Worm (Caenorhabditis elegans) whole organism, late embryonic: ENCODE measurements around the gene tig-2.

Source experiments
- F13H6.1 ChIP-seq: sonication (generic microtip); optimal IDR thresholded peaks from 2 replicates; lab custom pipeline; 2016; ENCODE audit warnings: missing genetic modification characterization, missing compliant biosample characterization
- K02D7.2 ChIP-seq: sonication (generic microtip); optimal IDR thresholded peaks from 2 replicates; lab custom pipeline; 2017; ENCODE audit warnings: mild to moderate bottlenecking, missing genetic modification characterization, missing compliant biosample characterization
- T23F11.4 ChIP-seq: fragments of 200-800 bp; sonication (Bioruptor generic); optimal IDR thresholded peaks from 2 replicates; lab custom pipeline; 2018; ENCODE audit warnings: mild to moderate bottlenecking, missing genetic modification characterization, missing compliant biosample characterization
- Y22D7AL.16 ChIP-seq: sonication (generic microtip); optimal IDR thresholded peaks from 2 replicates; lab custom pipeline; 2016; ENCODE audit warnings: missing genetic modification characterization, missing compliant biosample characterization
- ahr-1 ChIP-seq: sonication (generic microtip); optimal IDR thresholded peaks from 2 replicates; lab custom pipeline; 2016; ENCODE audit warnings: missing genetic modification characterization, missing compliant biosample characterization
- ceh-14 ChIP-seq: sonication (generic microtip); optimal IDR thresholded peaks from 2 replicates; lab custom pipeline; 2016; ENCODE audit warnings: missing genotype, missing genetic modification characterization, missing compliant biosample characterization
- ceh-18 ChIP-seq: sonication (generic microtip); optimal IDR thresholded peaks from 2 replicates; lab custom pipeline; 2016; ENCODE audit warnings: missing genetic modification characterization, missing compliant biosample characterization
- ceh-24 ChIP-seq: sonication (generic microtip); optimal IDR thresholded peaks from 2 replicates; lab custom pipeline; 2016; ENCODE audit warnings: mild to moderate bottlenecking, missing genetic modification characterization, missing compliant biosample characterization
- ceh-34 ChIP-seq: sonication (generic microtip); optimal IDR thresholded peaks from 2 replicates; lab custom pipeline; 2016; ENCODE audit warnings: mild to moderate bottlenecking, missing genetic modification characterization, missing compliant biosample characterization
- ceh-48 ChIP-seq: sonication (generic microtip); optimal IDR thresholded peaks from 2 replicates; lab custom pipeline; 2016; ENCODE audit warnings: missing genetic modification characterization, inconsistent platforms, missing compliant biosample characterization
- ceh-9 ChIP-seq: sonication (generic microtip); optimal IDR thresholded peaks from 2 replicates; lab custom pipeline; 2016; ENCODE audit warnings: mild to moderate bottlenecking, missing genetic modification characterization, inconsistent platforms, missing compliant biosample characterization
- elt-2 ChIP-seq: sonication (generic microtip); optimal IDR thresholded peaks from 2 replicates; lab custom pipeline; 2016; ENCODE audit warnings: missing genetic modification reagents, missing genetic modification characterization, missing compliant biosample characterization
- ets-4 ChIP-seq: sonication (generic microtip); optimal IDR thresholded peaks from 2 replicates; lab custom pipeline; 2016; ENCODE audit warnings: missing genetic modification characterization, missing compliant biosample characterization
- eyg-1 ChIP-seq: sonication (generic microtip); optimal IDR thresholded peaks from 2 replicates; lab custom pipeline; 2016; ENCODE audit warnings: missing genotype, missing genetic modification characterization, missing compliant biosample characterization
- fax-1 ChIP-seq: sonication (generic microtip); optimal IDR thresholded peaks from 2 replicates; lab custom pipeline; 2016; ENCODE audit warnings: missing genotype, missing genetic modification characterization, missing compliant biosample characterization
- fkh-6 ChIP-seq: sonication (generic microtip); optimal IDR thresholded peaks from 2 replicates; lab custom pipeline; 2016; ENCODE audit warnings: missing genetic modification characterization, missing compliant biosample characterization
- hlh-13 ChIP-seq: fragments of 200-800 bp; sonication (Bioruptor generic); optimal IDR thresholded peaks from 2 replicates; lab custom pipeline; 2018; ENCODE audit warnings: mild to moderate bottlenecking, missing genetic modification characterization, missing compliant biosample characterization
- hlh-8 ChIP-seq: sonication (generic microtip); optimal IDR thresholded peaks from 2 replicates; lab custom pipeline; 2016; ENCODE audit warnings: missing genotype, missing genetic modification characterization, missing compliant biosample characterization
- mec-3 ChIP-seq: sonication (generic microtip); optimal IDR thresholded peaks from 2 replicates; lab custom pipeline; 2016; ENCODE audit warnings: borderline replicate concordance, missing genetic modification characterization, missing compliant biosample characterization
- nfya-1 ChIP-seq: sonication (generic microtip); optimal IDR thresholded peaks from 2 replicates; lab custom pipeline; 2017; ENCODE audit warnings: missing genetic modification characterization, mild to moderate bottlenecking, missing compliant biosample characterization, antibody characterized with exemption, moderate library complexity
- nhr-232 ChIP-seq: sonication (generic microtip); optimal IDR thresholded peaks from 2 replicates; lab custom pipeline; 2016; ENCODE audit warnings: missing genetic modification characterization, missing compliant biosample characterization
- npax-4 ChIP-seq: sonication (generic microtip); optimal IDR thresholded peaks from 2 replicates; lab custom pipeline; 2016; ENCODE audit warnings: missing genetic modification characterization, missing compliant biosample characterization
- odd-2 ChIP-seq: sonication (generic microtip); optimal IDR thresholded peaks from 2 replicates; lab custom pipeline; 2017; ENCODE audit warnings: antibody characterized with exemption, mild to moderate bottlenecking, missing genetic modification characterization, missing compliant biosample characterization
- pat-9 ChIP-seq: fragments of 200-800 bp; sonication (Bioruptor generic); optimal IDR thresholded peaks from 2 replicates; lab custom pipeline; 2018; ENCODE audit warnings: mild to moderate bottlenecking, missing genetic modification characterization, moderate library complexity, missing compliant biosample characterization
- rnt-1 ChIP-seq: sonication (generic microtip); optimal IDR thresholded peaks from 2 replicates; lab custom pipeline; 2016; ENCODE audit warnings: missing genetic modification characterization, missing compliant biosample characterization
- sdc-2 ChIP-seq: sonication (generic microtip); optimal IDR thresholded peaks from 2 replicates; lab custom pipeline; 2016; ENCODE audit warnings: missing genotype, missing genetic modification characterization, missing compliant biosample characterization
- tbx-2 ChIP-seq: sonication (generic microtip); optimal IDR thresholded peaks from 2 replicates; lab custom pipeline; 2016; ENCODE audit warnings: missing genetic modification characterization, missing compliant biosample characterization
- tbx-7 ChIP-seq: sonication (generic microtip); optimal IDR thresholded peaks from 2 replicates; lab custom pipeline; 2016; ENCODE audit warnings: missing genotype, missing genetic modification characterization, missing compliant biosample characterization
- ttx-3 ChIP-seq: sonication (generic microtip); optimal IDR thresholded peaks from 2 replicates; lab custom pipeline; 2016; ENCODE audit warnings: missing genetic modification reagents, missing genetic modification characterization, missing compliant biosample characterization
- unc-3 ChIP-seq, 2 experiments: fragments of 200-800 bp in 1 of 2; sonication (Bioruptor generic) in 1 of 2; sonication (generic microtip) in 1 of 2; conservative IDR thresholded peaks in 1 of 2; optimal IDR thresholded peaks in 1 of 2; 2 replicates each; pipeline versions ENCODE4 v1.3.6 to Lab custom; 2016 to 2022; ENCODE audit warnings: missing compliant biosample characterization in 2 of 2, missing genetic modification characterization in 2 of 2, missing genetic modification reagents in 1 of 2
- unc-55 ChIP-seq: sonication (generic microtip); optimal IDR thresholded peaks from 2 replicates; lab custom pipeline; 2017; ENCODE audit warnings: missing biosample characterization, missing genetic modification reagents, missing genetic modification characterization
- unc-86 ChIP-seq: sonication (generic microtip); optimal IDR thresholded peaks from 2 replicates; lab custom pipeline; 2016; ENCODE audit warnings: missing genetic modification characterization, missing compliant biosample characterization

The tig-2 gene

DNA sequence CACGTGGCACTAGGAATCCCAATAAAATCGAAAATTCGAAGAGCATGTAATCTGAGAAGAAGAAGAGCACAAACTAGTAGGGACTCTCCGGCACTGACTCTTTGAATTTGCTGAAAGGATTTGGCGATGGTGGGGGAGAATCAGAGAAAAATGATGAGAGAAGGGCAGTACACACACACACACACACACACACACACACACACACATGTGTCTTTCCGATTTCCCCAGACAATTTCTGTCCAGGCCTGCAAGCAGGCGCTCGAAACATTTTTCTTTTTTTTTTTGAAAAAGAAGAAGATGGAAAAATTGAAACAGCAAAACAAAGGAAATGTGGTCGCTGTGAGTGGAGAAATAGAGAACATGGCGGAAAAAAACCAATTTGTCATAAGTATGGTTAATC is at the start of gene tig-2:
TSS of gene tig-2 (minus strand) at position 87 of the 400 bp plus-strand sequence.
- TF ChIP-seq hlh-8 (tag; lab: Kevin White, UChicago) (no peak), nfya-1 (tag; lab: Kevin White, UChicago) (peak; percentile 23), unc-3 (GFP tag; conservative IDR thresholded peaks at IDR 0.05; lab: Robert Waterston, UW) (no peak), unc-3 (tag; optimal IDR thresholded peaks at IDR 0.05; lab: Kevin White, UChicago) (no peak), ceh-18 (tag; lab: Kevin White, UChicago) (peak; percentile 48), tbx-2 (tag; lab: Kevin White, UChicago) (peak; percentile 8)

DNA sequence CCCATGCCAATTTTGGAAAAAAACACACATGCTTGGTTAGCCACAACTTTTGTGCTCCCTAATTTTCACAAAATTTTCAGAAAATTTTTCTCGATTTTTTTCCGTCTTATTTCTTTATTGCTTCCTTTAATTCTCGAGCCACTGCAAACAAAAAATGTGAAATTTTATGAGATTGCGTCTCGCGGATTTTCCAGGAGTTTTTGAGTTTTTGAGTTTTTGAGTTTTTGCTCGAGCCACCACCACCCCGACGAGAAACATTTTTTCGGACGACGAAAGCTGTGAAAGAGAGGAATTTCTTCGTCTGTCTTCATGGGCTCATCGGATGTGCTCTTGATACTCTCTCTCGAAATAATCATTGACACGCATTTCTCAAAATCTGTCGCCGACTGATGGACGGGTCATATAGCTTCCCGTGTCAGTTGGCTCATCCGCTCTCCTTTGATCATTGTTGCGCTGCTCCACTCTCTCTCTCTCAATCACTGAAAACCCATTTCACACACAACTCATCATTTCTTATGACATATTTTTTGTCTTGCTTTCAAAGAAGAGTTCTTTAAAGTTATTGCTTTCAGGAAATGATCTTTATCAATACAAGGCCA is 47.5 kb upstream of the tig-2 start, which contains the start of gene C18G1.1:
TSS of gene C18G1.1 (plus strand) at position 573 of the 599 bp plus-strand sequence.
- TF ChIP-seq mec-3, result no peak
- no peak for TF ChIP-seq unc-86
- peak; percentile 44 for TF ChIP-seq rnt-1
- peak; percentile 66 for TF ChIP-seq ceh-18 (tag; lab: Kevin White, UChicago)
- TF ChIP-seq unc-55 (GFP tag; lab: Kevin White, UChicago), result peak; percentile 92

DNA sequence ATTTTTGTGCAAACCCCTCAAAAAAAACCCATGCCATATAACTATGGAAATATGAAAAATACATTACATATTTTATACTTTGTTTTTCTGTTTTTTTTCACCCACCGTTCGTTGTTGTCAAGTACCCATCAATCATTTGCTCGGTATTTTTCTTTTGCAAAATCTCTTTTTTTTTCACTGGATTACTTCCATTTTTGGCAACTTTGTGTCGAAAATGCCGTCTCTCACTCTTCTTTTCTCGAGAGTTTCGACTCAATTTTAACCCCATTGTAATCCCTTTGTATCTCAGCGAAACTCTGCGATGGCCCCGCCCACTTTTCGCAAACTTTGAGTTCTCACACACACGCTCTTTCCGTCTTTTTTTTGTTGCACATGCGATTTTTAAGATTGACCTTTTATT is 45.2 kb upstream of the tig-2 start:
- TF ChIP-seq ceh-24 (tag; lab: Kevin White, UChicago) (no peak), ttx-3 (tag; lab: Kevin White, UChicago) (no peak), unc-55 (GFP tag; lab: Kevin White, UChicago) (no peak), F13H6.1 (tag; lab: Kevin White, UChicago) (no peak), odd-2 (no peak), unc-86 (no peak), pat-9 (no peak), unc-3 (GFP tag; conservative IDR thresholded peaks at IDR 0.05; lab: Robert Waterston, UW) (no peak), unc-3 (tag; optimal IDR thresholded peaks at IDR 0.05; lab: Kevin White, UChicago) (no peak), npax-4 (tag; lab: Kevin White, UChicago) (no peak)

DNA sequence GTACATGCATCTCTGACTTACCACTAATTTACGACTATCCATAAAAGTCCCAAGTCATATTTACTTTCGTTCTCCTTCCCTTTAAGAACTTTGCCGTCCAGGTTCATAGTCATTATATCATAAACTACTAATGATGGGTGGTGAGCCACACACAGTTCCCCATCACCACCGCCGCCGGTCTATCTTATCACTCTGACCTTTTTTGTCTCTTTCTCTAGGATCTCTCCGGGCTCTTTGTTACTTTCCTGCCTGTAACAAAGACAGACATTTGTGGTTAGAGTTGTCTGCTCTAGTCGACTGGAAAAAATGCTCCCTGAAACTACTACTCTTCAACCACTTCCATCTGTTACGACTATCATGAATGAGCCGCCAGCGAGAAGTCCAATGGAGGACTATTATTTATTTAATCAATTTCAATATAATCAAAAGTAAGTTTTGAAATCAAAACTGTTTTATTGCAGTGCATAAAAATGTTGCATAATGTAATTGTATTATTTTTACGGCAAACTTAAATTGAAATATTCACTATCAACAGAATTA is 40.5 kb upstream of the tig-2 start, which contains the start of gene elt-7:
TSS of gene elt-7 (plus strand) at position 263 of the 540 bp plus-strand sequence.
- TF ChIP-seq elt-2 (peak; percentile 52), unc-86 (no peak), ahr-1 (no peak)

DNA sequence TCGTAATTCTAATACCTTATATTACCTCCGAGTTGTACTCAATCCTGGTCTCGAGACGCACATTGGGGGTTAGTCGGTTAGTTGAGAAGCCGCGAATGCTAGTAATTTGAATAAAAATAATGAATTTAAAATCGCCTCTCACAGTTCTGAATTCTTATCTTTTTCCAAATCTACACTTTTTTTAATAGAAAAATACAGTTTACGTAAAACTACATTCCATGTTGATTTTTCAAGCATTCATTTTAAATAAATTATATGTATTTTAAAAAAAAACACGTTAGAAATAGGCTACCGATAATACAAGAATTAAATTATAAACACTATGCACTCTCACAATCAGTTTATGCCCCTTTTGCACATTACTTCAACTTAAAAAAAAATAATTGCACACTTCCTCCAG is 39.7 kb upstream of the tig-2 start, which contains the start of gene C18G1.9:
TSS of gene C18G1.9 (minus strand) at position 101 of the 400 bp plus-strand sequence.
- no peak for TF ChIP-seq ets-4
- TF ChIP-seq fax-1 (tag; lab: Kevin White, UChicago), result no peak
- no peak for TF ChIP-seq eyg-1 (tag; lab: Kevin White, UChicago)
- TF ChIP-seq K02D7.2, result no peak
- no peak for TF ChIP-seq F13H6.1 (tag; lab: Kevin White, UChicago)
- no peak for TF ChIP-seq odd-2
- no peak for TF ChIP-seq nhr-232 (tag; lab: Kevin White, UChicago)
- no peak for TF ChIP-seq sdc-2 (tag; lab: Kevin White, UChicago)
- no peak for TF ChIP-seq ceh-14 (tag; lab: Kevin White, UChicago)
- no peak for TF ChIP-seq unc-86
- no peak for TF ChIP-seq ceh-34 (tag; lab: Kevin White, UChicago)
- TF ChIP-seq T23F11.4, result no peak
- no peak for TF ChIP-seq ceh-9 (tag; lab: Kevin White, UChicago)
- no peak for TF ChIP-seq Y22D7AL.16 (tag; lab: Kevin White, UChicago)
- no peak for TF ChIP-seq fkh-6 (tag; lab: Kevin White, UChicago)
- no peak for TF ChIP-seq pat-9
- no peak for TF ChIP-seq ceh-48 (tag; lab: Kevin White, UChicago)
- no peak for TF ChIP-seq hlh-13 (GFP tag; lab: Kevin White, UChicago)
- no peak for TF ChIP-seq tbx-7 (tag; lab: Kevin White, UChicago)
